Fruit fly (Drosophila melanogaster): ENCODE results near the gene Xport-A.
A peak's percentile ranks its signal among the peaks of the same experiment; 100 is the strongest.

Gene Xport-A

dm6 chr3R:19892046-19892445, 23.2 kb downstream of the Xport-A start (continued):
- TF ChIP-seq inv (GFP tag; IDR thresholded peaks at IDR 0.05; ENCODE audit: partially characterized antibody) (peak; percentile 27; the same call in 1 of the 2 replicates), CG1603 (tag; optimal IDR thresholded peaks at IDR 0.05) (peak; percentile 89), CG1832 (GFP tag; optimal IDR thresholded peaks at IDR 0.05) (no peak), CG15011 (GFP tag; optimal IDR thresholded peaks at IDR 0.05) (peak; percentile 43), ftz-f1 (GFP tag; optimal IDR thresholded peaks at IDR 0.05) (no peak), ci (GFP tag; IDR thresholded peaks at IDR 0.05) (peak; percentile 81), CG7928 (GFP tag; optimal IDR thresholded peaks at IDR 0.05) (no peak), dimm (GFP tag; IDR thresholded peaks at IDR 0.05) (peak; percentile 49; the same call in 1 of the 2 replicates), CG32772 (GFP tag; IDR thresholded peaks at IDR 0.05) (peak; percentile 66), HLH3B (GFP tag; IDR thresholded peaks at IDR 0.05) (peak; percentile 52; the same call in 1 of the 2 replicates), NC2β (GFP tag; optimal IDR thresholded peaks at IDR 0.05) (peak; percentile 73), CG8765 (GFP tag; IDR thresholded peaks at IDR 0.05) (no peak), CG31224 (GFP tag; IDR thresholded peaks at IDR 0.05) (0 out of 2 replicates have a peak, but pooled peaks have one; percentile 33), Fer1 (GFP tag; optimal IDR thresholded peaks at IDR 0.05) (peak; percentile 80), Hand (GFP tag; optimal IDR thresholded peaks at IDR 0.05) (no peak), Sry-β (GFP tag; optimal IDR thresholded peaks at IDR 0.05) (peak; percentile 8), bigmax (GFP tag; optimal IDR thresholded peaks at IDR 0.05) (no peak), nmo (GFP tag; optimal IDR thresholded peaks at IDR 0.05) (peak; percentile 76), H2.0 (GFP tag; IDR thresholded peaks at IDR 0.05) (peak; percentile 63; the same call in 1 of the 2 replicates), pan (optimal IDR thresholded peaks at IDR 0.05) (no peak), pan (GFP tag; optimal IDR thresholded peaks at IDR 0.05 in 1 of 2, IDR thresholded peaks at IDR 0.05 in 1 of 2) (peak in 1 of 2 experiments; percentile 84), CkIIα-i1 (GFP tag; IDR thresholded peaks at IDR 0.05) (no peak), CG18619 (GFP tag; optimal IDR thresholded peaks at IDR 0.05) (peak; percentile 39), fu2 (GFP tag; optimal IDR thresholded peaks at IDR 0.05) (peak; percentile 18), gsb (GFP tag; IDR thresholded peaks at IDR 0.05) (no peak; the same call in 1 of the 2 replicates), CG15479 (GFP tag; optimal IDR thresholded peaks at IDR 0.05) (no peak), fd102C (GFP tag; optimal IDR thresholded peaks at IDR 0.05) (no peak), CG10274 (GFP tag; optimal IDR thresholded peaks at IDR 0.05) (peak; percentile 50), cato (GFP tag; optimal IDR thresholded peaks at IDR 0.05; ENCODE audit: borderline replicate concordance) (peak; percentile 36), CG34224 (GFP tag; IDR thresholded peaks at IDR 0.05; ENCODE audit: partially characterized antibody) (no peak), fd3F (GFP tag; optimal IDR thresholded peaks at IDR 0.05) (peak; percentile 56), fd64A (GFP tag; optimal IDR thresholded peaks at IDR 0.05) (peak; percentile 47), p53 (GFP tag; optimal IDR thresholded peaks at IDR 0.05) (peak; percentile 15), H15 (GFP tag; IDR thresholded peaks at IDR 0.05) (peak; percentile 68), CG2199 (GFP tag; IDR thresholded peaks at IDR 0.05) (peak; percentile 71; the same call in 1 of the 3 replicates), Dip2 (GFP tag; IDR thresholded peaks at IDR 0.05) (no peak), lmd (GFP tag; IDR thresholded peaks at IDR 0.05) (peak; percentile 83), CG5245 (GFP tag; optimal IDR thresholded peaks at IDR 0.05) (peak; percentile 56), CG17829 (tag; optimal IDR thresholded peaks at IDR 0.05) (peak; percentile 70), Rfx (GFP tag; IDR thresholded peaks at IDR 0.05) (peak; percentile 85), CG12104 (GFP tag; optimal IDR thresholded peaks at IDR 0.05) (peak; percentile 34), CG30403 (GFP tag; optimal IDR thresholded peaks at IDR 0.05) (peak; percentile 66), insv (GFP tag; optimal IDR thresholded peaks at IDR 0.05) (no peak), en (GFP tag; optimal IDR thresholded peaks at IDR 0.05) (no peak), CG12219 (GFP tag; optimal IDR thresholded peaks at IDR 0.05) (peak; percentile 72), CG1792 (GFP tag; optimal IDR thresholded peaks at IDR 0.05) (peak; percentile 65), cwo (GFP tag; optimal IDR thresholded peaks at IDR 0.05) (peak; percentile 46), gem (tag; optimal IDR thresholded peaks at IDR 0.05) (peak; percentile 77), MBD-R2 (GFP tag; IDR thresholded peaks at IDR 0.05) (peak; percentile 34; the same call in 1 of the 2 replicates), CG17802 (tag; optimal IDR thresholded peaks at IDR 0.05) (peak; percentile 35), chif (GFP tag; optimal IDR thresholded peaks at IDR 0.05) (peak; percentile 35 to 52)

All from whole organism, embryonic.